Fruit fly (Drosophila melanogaster): ENCODE results near the gene CG12204.

DNA sequence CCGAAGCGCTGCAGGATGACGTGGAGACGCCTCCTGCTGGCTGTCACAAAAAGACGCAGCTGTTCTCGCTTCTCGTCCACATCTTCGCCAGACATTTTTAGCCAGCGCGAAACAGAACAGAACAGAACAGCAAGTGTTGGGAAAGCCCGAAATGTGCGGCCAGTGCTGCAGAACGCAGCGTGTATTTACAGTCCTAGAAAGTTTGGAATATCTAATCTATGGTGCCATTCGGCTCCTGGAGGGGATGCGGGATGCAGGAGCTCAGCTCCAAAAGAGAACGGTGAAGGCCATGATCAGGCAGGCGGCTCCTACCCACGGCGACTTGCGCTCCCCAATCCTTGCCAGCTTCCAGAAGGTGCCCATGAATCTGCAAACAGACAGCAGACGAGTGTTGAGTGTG, at the start of gene CG12204:
- TF ChIP-seq Ssrp (tag; optimal IDR thresholded peaks at IDR 0.05), result no peak
- peak; percentile 28 for TF ChIP-seq Antp (GFP tag; optimal IDR thresholded peaks at IDR 0.05)
- TF ChIP-seq dpn (GFP tag; optimal IDR thresholded peaks at IDR 0.05), result peak in 1 of 2 experiments; percentile 10
- no peak for TF ChIP-seq Rx (GFP tag; IDR thresholded peaks at IDR 0.05)
- TF ChIP-seq Drgx (GFP tag; IDR thresholded peaks at IDR 0.05), result 0 out of 2 replicates have a peak, but pooled peaks have one; percentile 28
- TF ChIP-seq Optix (GFP tag; IDR thresholded peaks at IDR 0.05), result no peak
- no peak for TF ChIP-seq C15 (GFP tag; IDR thresholded peaks at IDR 0.05)
- TF ChIP-seq CG7987 (GFP tag; optimal IDR thresholded peaks at IDR 0.05), result no peak

Measured in whole organism, embryonic.